Fruit fly (Drosophila melanogaster) whole organism, embryonic: Measurements from ENCODE around the gene CG32379.

Source experiments
- Bteb2 ChIP-seq: fragments of 200-800 bp; sonication (Bioruptor generic); optimal IDR thresholded peaks from 2 replicates; lab custom pipeline; 2016; ENCODE audit warnings: missing biosample characterization, missing genetic modification characterization
- CG10147 ChIP-seq: fragments of 200-800 bp; sonication (Bioruptor generic); optimal IDR thresholded peaks from 2 replicates; lab custom pipeline; 2019; ENCODE audit warnings: missing biosample characterization, mild to moderate bottlenecking, missing genetic modification characterization, moderate library complexity
- CG10366 ChIP-seq: fragments of 200-800 bp; sonication (Bioruptor generic); IDR thresholded peaks from 2 replicates; pipeline ENCODE4 v1.3.6; 2022; ENCODE audit warnings: missing biosample characterization, missing genetic modification characterization
- CG10431 ChIP-seq: fragments of 200-800 bp; sonication (Bioruptor generic); optimal IDR thresholded peaks from 3 replicates; lab custom pipeline; 2018; ENCODE audit warnings: missing biosample characterization, mild to moderate bottlenecking, missing genetic modification characterization
- CG12155 ChIP-seq: fragments of 200-800 bp; sonication (Bioruptor generic); optimal IDR thresholded peaks from 3 replicates; lab custom pipeline; 2016; ENCODE audit warnings: missing biosample characterization, missing genetic modification characterization
- CG1233 ChIP-seq: fragments of 200-800 bp; sonication (Bioruptor generic); optimal IDR thresholded peaks from 4 replicates; lab custom pipeline; 2018; ENCODE audit warnings: missing biosample characterization, mild to moderate bottlenecking, missing genetic modification characterization
- CG12744 ChIP-seq: fragments of 200-800 bp; sonication (Bioruptor generic); optimal IDR thresholded peaks from 2 replicates; lab custom pipeline; 2016; ENCODE audit warnings: missing biosample characterization, missing genetic modification characterization
- CG1529 ChIP-seq: fragments of 200-800 bp; sonication (Bioruptor generic); optimal IDR thresholded peaks from 3 replicates; lab custom pipeline; 2018; ENCODE audit warnings: missing biosample characterization, missing genetic modification characterization
- CG18476 ChIP-seq: fragments of 200-800 bp; sonication (Bioruptor generic); optimal IDR thresholded peaks from 2 replicates; lab custom pipeline; 2016; ENCODE audit warnings: missing biosample characterization, mild to moderate bottlenecking, missing genetic modification characterization
- CG2875 ChIP-seq: fragments of 200-800 bp; sonication (Bioruptor generic); optimal IDR thresholded peaks from 2 replicates; lab custom pipeline; 2017; ENCODE audit warnings: missing biosample characterization, mild to moderate bottlenecking, missing genetic modification characterization, missing genetic modification reagents
- CG31365 ChIP-seq: fragments of 200-800 bp; sonication (Bioruptor generic); optimal IDR thresholded peaks from 2 replicates; lab custom pipeline; 2018; ENCODE audit warnings: missing biosample characterization, mild to moderate bottlenecking, missing genetic modification characterization
- CG42726 ChIP-seq: fragments of 200-800 bp; sonication (Bioruptor generic); IDR thresholded peaks from 2 replicates; pipeline ENCODE4 v1.3.6; 2022; ENCODE audit warnings: missing biosample characterization, missing genetic modification characterization; ENCODE audit not compliant: partially characterized antibody
- CG4404 ChIP-seq: fragments of 200-800 bp; sonication (Bioruptor generic); IDR thresholded peaks from 2 replicates; pipeline ENCODE4 v1.3.6; 2022; ENCODE audit warnings: missing biosample characterization, missing genetic modification characterization
- CG4707 ChIP-seq: fragments of 200-800 bp; sonication (Bioruptor generic); optimal IDR thresholded peaks from 2 replicates; lab custom pipeline; 2018; ENCODE audit warnings: missing biosample characterization, mild to moderate bottlenecking, missing genetic modification characterization, moderate library complexity
- CG6683 ChIP-seq: fragments of 200-800 bp; sonication (Bioruptor generic); optimal IDR thresholded peaks from 2 replicates; lab custom pipeline; 2017; ENCODE audit warnings: missing biosample characterization, mild to moderate bottlenecking, missing genetic modification characterization, missing genetic modification reagents
- CG7357 ChIP-seq: fragments of 200-800 bp; sonication (Bioruptor generic); IDR thresholded peaks from 3 replicates; pipeline ENCODE4 v1.3.6; 2022; ENCODE audit warnings: missing biosample characterization, missing genetic modification characterization
- CG7556 ChIP-seq: fragments of 200-800 bp; sonication (Bioruptor generic); optimal IDR thresholded peaks from 2 replicates; lab custom pipeline; 2017; ENCODE audit warnings: missing biosample characterization, mild to moderate bottlenecking, missing genetic modification characterization
- CG9727 ChIP-seq: fragments of 200-800 bp; sonication (Bioruptor generic); optimal IDR thresholded peaks from 3 replicates; lab custom pipeline; 2017; ENCODE audit warnings: missing biosample characterization, mild to moderate bottlenecking, missing genetic modification characterization
- CrebB ChIP-seq: fragments of 200-800 bp; sonication (Bioruptor generic); optimal IDR thresholded peaks from 3 replicates; lab custom pipeline; 2018; ENCODE audit warnings: missing biosample characterization, mild to moderate bottlenecking, missing genetic modification characterization
- D ChIP-seq, 2 experiments: fragments of 200-800 bp in 1 of 2; fragments of >200 bp in 1 of 2; sonication (Bioruptor generic) in 1 of 2; optimal IDR thresholded peaks; 2 replicates in 1 of 2; 3 replicates in 1 of 2; lab custom pipeline; 2017; ENCODE audit warnings: mild to moderate bottlenecking in 1 of 2, missing biosample characterization in 1 of 2, missing genetic modification characterization in 1 of 2, missing genetic modification reagents in 1 of 2
- Deaf1 ChIP-seq: fragments of 200-800 bp; optimal IDR thresholded peaks from 3 replicates; lab custom pipeline; 2019; ENCODE audit warnings: missing biosample characterization, mild to moderate bottlenecking, missing genetic modification characterization, moderate library complexity
- Dek ChIP-seq: fragments of 200-800 bp; sonication (Bioruptor generic); optimal IDR thresholded peaks from 3 replicates; lab custom pipeline; 2019; ENCODE audit warnings: missing biosample characterization, mild to moderate bottlenecking, missing genetic modification characterization, moderate library complexity
- Dip3 ChIP-seq: fragments of 200-800 bp; sonication (Bioruptor generic); optimal IDR thresholded peaks from 3 replicates; lab custom pipeline; 2016; ENCODE audit warnings: missing biosample characterization, missing genetic modification characterization
- Drgx ChIP-seq: fragments of 200-800 bp; sonication (Bioruptor generic); IDR thresholded peaks from 2 replicates; pipeline ENCODE4 v1.3.6; 2022; ENCODE audit warnings: missing biosample characterization, missing genetic modification characterization
- Hey ChIP-seq: fragments of 200-800 bp; sonication (Bioruptor generic); optimal IDR thresholded peaks from 3 replicates; lab custom pipeline; 2018; ENCODE audit warnings: missing biosample characterization, mild to moderate bottlenecking, missing genetic modification characterization
- Hmr ChIP-seq: fragments of 200-800 bp; sonication (Bioruptor generic); optimal IDR thresholded peaks from 3 replicates; lab custom pipeline; 2017; ENCODE audit warnings: mild to moderate bottlenecking, missing biosample characterization, missing genetic modification reagents, missing genetic modification characterization
- Hmx ChIP-seq: fragments of 200-800 bp; sonication (Bioruptor generic); optimal IDR thresholded peaks from 2 replicates; lab custom pipeline; 2016; ENCODE audit warnings: missing biosample characterization, missing genetic modification characterization
- Hr78 ChIP-seq, 2 experiments: fragments of 200-800 bp in 1 of 2; fragments of >200 bp in 1 of 2; sonication (Bioruptor generic) in 1 of 2; optimal IDR thresholded peaks; 2 replicates each; lab custom pipeline; 2017 to 2019; ENCODE audit warnings: missing biosample characterization in 2 of 2, missing genetic modification characterization in 2 of 2, mild to moderate bottlenecking in 1 of 2, moderate library complexity in 1 of 2
- Nf-YC ChIP-seq: fragments of 200-800 bp; optimal IDR thresholded peaks from 3 replicates; lab custom pipeline; 2019; ENCODE audit warnings: missing biosample characterization, mild to moderate bottlenecking, missing genetic modification characterization, moderate library complexity
- PHDP ChIP-seq: fragments of 200-800 bp; sonication (Bioruptor generic); optimal IDR thresholded peaks from 3 replicates; lab custom pipeline; 2018; ENCODE audit warnings: missing biosample characterization, mild to moderate bottlenecking, missing genetic modification characterization, moderate library complexity
- Six4 ChIP-seq: fragments of 200-800 bp; sonication (Bioruptor generic); optimal IDR thresholded peaks from 2 replicates; lab custom pipeline; 2016; ENCODE audit warnings: missing biosample characterization, missing genetic modification characterization
- Ssrp ChIP-seq: fragments of 200-800 bp; sonication (Bioruptor generic); optimal IDR thresholded peaks from 2 replicates; lab custom pipeline; 2018; ENCODE audit warnings: missing biosample characterization, mild to moderate bottlenecking, missing genetic modification characterization, moderate library complexity
- al ChIP-seq: fragments of 200-800 bp; sonication (Bioruptor generic); IDR thresholded peaks from 2 replicates; pipeline ENCODE4 v1.3.6; 2022; ENCODE audit warnings: missing biosample characterization, missing genetic modification characterization
- bigmax ChIP-seq: fragments of 200-800 bp; sonication (Bioruptor generic); optimal IDR thresholded peaks from 2 replicates; lab custom pipeline; 2018; ENCODE audit warnings: missing biosample characterization, mild to moderate bottlenecking, missing genetic modification characterization
- bowl ChIP-seq: fragments of 200-800 bp; sonication (Bioruptor generic); IDR thresholded peaks from 2 replicates; pipeline ENCODE4 v1.3.6; 2022; ENCODE audit warnings: missing biosample characterization, missing genetic modification characterization
- caup ChIP-seq: fragments of 200-800 bp; sonication (Bioruptor generic); optimal IDR thresholded peaks from 3 replicates; lab custom pipeline; 2017; ENCODE audit warnings: missing biosample characterization, mild to moderate bottlenecking, missing genetic modification characterization, moderate library complexity; ENCODE audit not compliant: severe bottlenecking
- dati ChIP-seq: fragments of 200-800 bp; sonication (Bioruptor generic); IDR thresholded peaks from 2 replicates; pipeline ENCODE4 v1.3.6; 2022; ENCODE audit warnings: missing biosample characterization, missing genetic modification characterization
- disco-r ChIP-seq: fragments of 200-800 bp; sonication (Bioruptor generic); optimal IDR thresholded peaks from 2 replicates; lab custom pipeline; 2016; ENCODE audit warnings: missing biosample characterization, missing genetic modification characterization
- gcm2 ChIP-seq: fragments of 200-800 bp; sonication (Bioruptor generic); optimal IDR thresholded peaks from 2 replicates; lab custom pipeline; 2016; ENCODE audit warnings: missing biosample characterization, missing genetic modification characterization
- ind ChIP-seq: fragments of 200-800 bp; sonication (Bioruptor generic); optimal IDR thresholded peaks from 3 replicates; lab custom pipeline; 2016; ENCODE audit warnings: missing biosample characterization, missing genetic modification characterization
- insv ChIP-seq, 2 experiments: fragments of 200-800 bp; sonication (Bioruptor generic); optimal IDR thresholded peaks; 3 replicates each; lab custom pipeline; 2016 to 2018; ENCODE audit warnings: missing biosample characterization in 2 of 2, missing genetic modification characterization in 2 of 2
- lmd ChIP-seq: fragments of 200-800 bp; sonication (Bioruptor generic); IDR thresholded peaks from 2 replicates; pipeline ENCODE4 v1.3.6; 2022; ENCODE audit warnings: missing biosample characterization, missing genetic modification characterization
- peb ChIP-seq: fragments of 200-800 bp; sonication (Bioruptor generic); IDR thresholded peaks from 2 replicates; pipeline ENCODE4 v1.3.6; 2022; ENCODE audit warnings: missing biosample characterization, missing genetic modification characterization
- ranshi ChIP-seq: fragments of 200-800 bp; sonication (Bioruptor generic); IDR thresholded peaks from 2 replicates; pipeline ENCODE4 v1.3.6; 2022; ENCODE audit warnings: missing biosample characterization, missing genetic modification characterization
- slbo ChIP-seq: fragments of 200-800 bp; sonication (Bioruptor generic); IDR thresholded peaks from 2 replicates; pipeline ENCODE4 v1.3.6; 2022; ENCODE audit warnings: missing biosample characterization, missing genetic modification characterization
- sqz ChIP-seq: fragments of 200-800 bp; sonication (Bioruptor generic); optimal IDR thresholded peaks from 3 replicates; lab custom pipeline; 2018; ENCODE audit warnings: missing biosample characterization, mild to moderate bottlenecking, missing genetic modification characterization
- tgo ChIP-seq: fragments of 200-800 bp; sonication (Bioruptor generic); IDR thresholded peaks from 3 replicates; pipeline ENCODE4 v1.3.6; 2022; ENCODE audit warnings: missing biosample characterization, missing genetic modification characterization
- tio ChIP-seq: fragments of 200-800 bp; sonication (Bioruptor generic); optimal IDR thresholded peaks from 2 replicates; lab custom pipeline; 2017; ENCODE audit warnings: missing biosample characterization, missing genetic modification characterization, inconsistent platforms
- zfh1 ChIP-seq: fragments of 200-800 bp; sonication (Bioruptor generic); IDR thresholded peaks from 3 replicates; pipeline ENCODE4 v1.3.6; 2022; ENCODE audit warnings: missing biosample characterization, missing genetic modification characterization

CG32379 gene

DNA sequence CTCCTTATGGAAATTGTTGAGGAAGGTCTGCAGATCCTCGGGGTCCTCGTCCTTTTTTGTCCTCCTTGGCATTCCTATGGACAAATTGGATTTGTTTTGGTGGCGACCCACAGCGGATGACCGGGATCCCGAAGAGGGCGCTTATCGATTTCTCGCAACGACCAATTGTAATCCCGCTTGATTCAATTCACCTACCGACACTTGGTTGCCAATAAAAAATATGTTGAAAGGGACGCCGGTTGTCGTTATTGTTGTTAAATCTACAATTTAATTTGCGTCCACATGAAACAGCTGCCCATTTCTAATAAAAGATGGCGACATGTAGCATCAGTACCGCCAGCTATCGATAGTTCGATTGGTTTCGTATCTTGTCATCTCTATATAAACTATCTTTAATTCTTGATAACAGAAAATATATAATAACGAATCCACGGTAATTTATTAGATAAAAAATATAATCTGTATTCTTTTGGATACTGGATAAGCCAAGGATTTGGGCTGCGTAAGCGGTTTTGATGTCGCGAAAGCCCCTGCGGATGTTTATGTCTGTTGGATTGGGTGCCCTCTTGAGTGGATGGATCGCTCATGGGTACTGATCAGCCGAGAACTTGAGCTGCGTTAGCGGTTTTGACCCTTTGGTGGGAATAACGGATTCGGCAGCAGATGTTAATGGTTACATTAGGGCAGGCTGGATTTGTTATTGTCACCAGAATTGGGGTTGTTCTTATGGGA lies 39.6 kb upstream of the CG32379 start, which contains the start of gene CTCF (continued):
- TF ChIP-seq al (GFP tag; lab: Robert Waterston, UW) = no peak
- TF ChIP-seq bowl (GFP tag; lab: Robert Waterston, UW) = no peak
- peak in 1 of 2 experiments; percentile 50 for TF ChIP-seq insv (GFP tag; optimal IDR thresholded peaks at IDR 0.05; lab: Kevin White, UChicago)
- TF ChIP-seq CG10366 (GFP tag; lab: Robert Waterston, UW) = peak; percentile 42; the same call in 1 of the 2 replicates
- TF ChIP-seq Hmx (GFP tag; lab: Kevin White, UChicago) = no peak
- TF ChIP-seq lmd (GFP tag; lab: Robert Waterston, UW) = peak; percentile 52; the same call in 1 of the 2 replicates
- no peak for TF ChIP-seq Ssrp
- TF ChIP-seq CG42726 = peak; percentile 68; the same call in 1 of the 2 replicates
- no peak for TF ChIP-seq ranshi (GFP tag; lab: Robert Waterston, UW)
- no peak for TF ChIP-seq CG6683 (GFP tag; lab: Kevin White, UChicago)
- peak; percentile 4 for TF ChIP-seq ind (GFP tag; lab: Kevin White, UChicago)
- no peak for TF ChIP-seq Dek (tag; lab: Kevin White, UChicago)
- TF ChIP-seq Hr78 (GFP tag; optimal IDR thresholded peaks at IDR 0.05; lab: Kevin White, UChicago) = no peak
- TF ChIP-seq Deaf1 = no peak
- TF ChIP-seq Six4 = peak; percentile 3
- peak; percentile 30 for TF ChIP-seq CG12155 (GFP tag; lab: Kevin White, UChicago)
- TF ChIP-seq CG1529 = no peak
- TF ChIP-seq CG18476 (GFP tag; lab: Kevin White, UChicago) = no peak
- TF ChIP-seq Drgx (GFP tag; lab: Robert Waterston, UW) = peak; percentile 26; the same call in 1 of the 2 replicates
- TF ChIP-seq Dip3 = no peak
- no peak for TF ChIP-seq sqz (GFP tag; lab: Kevin White, UChicago)
- no peak for TF ChIP-seq CG31365
- TF ChIP-seq CG1233 (GFP tag; lab: Kevin White, UChicago) = peak; percentile 38
- no peak for TF ChIP-seq gcm2
- TF ChIP-seq CrebB (tag; lab: Kevin White, UChicago) = no peak
- no peak for TF ChIP-seq CG4707 (GFP tag; lab: Kevin White, UChicago)
- no peak; the same call in 1 of the 2 replicates for TF ChIP-seq slbo
- TF ChIP-seq disco-r (GFP tag; lab: Kevin White, UChicago) = no peak
- peak; percentile 5 for TF ChIP-seq Bteb2 (GFP tag; lab: Kevin White, UChicago)
- no peak for TF ChIP-seq CG7556 (GFP tag; lab: Kevin White, UChicago)
- TF ChIP-seq bigmax (GFP tag; lab: Kevin White, UChicago) = no peak
- 0 out of 3 replicates have a peak, but pooled peaks have one; percentile 32 for TF ChIP-seq zfh1
- TF ChIP-seq CG7357 (GFP tag; lab: Robert Waterston, UW) = no peak
- no peak for TF ChIP-seq CG12744 (GFP tag; lab: Kevin White, UChicago)
- peak; percentile 65 for TF ChIP-seq Nf-YC
- TF ChIP-seq Hmr (GFP tag; lab: Kevin White, UChicago) = no peak
- TF ChIP-seq dati (GFP tag; lab: Robert Waterston, UW) = no peak
- TF ChIP-seq PHDP (tag; lab: Kevin White, UChicago) = peak; percentile 28
- peak; percentile 43; the same call in 1 of the 2 replicates for TF ChIP-seq peb (GFP tag; lab: Robert Waterston, UW)
- no peak for TF ChIP-seq Hey (tag; lab: Kevin White, UChicago)
- TF ChIP-seq tio = no peak
- peak; percentile 23 for TF ChIP-seq caup
- peak; percentile 51 for TF ChIP-seq tgo
- peak; percentile 58 for TF ChIP-seq D (optimal IDR thresholded peaks at IDR 0.05; lab: Kevin White, UChicago)
- TF ChIP-seq D (GFP tag; optimal IDR thresholded peaks at IDR 0.05; lab: Kevin White, UChicago) = peak; percentile 1
- peak; percentile 32 for TF ChIP-seq CG10147
- TF ChIP-seq CG2875 (GFP tag; lab: Kevin White, UChicago) = peak; percentile 12
- TF ChIP-seq CG9727 (GFP tag; lab: Kevin White, UChicago) = peak; percentile 55
- TF ChIP-seq CG4404 (GFP tag; lab: Robert Waterston, UW) = no peak
- TF ChIP-seq CG10431 (GFP tag; lab: Kevin White, UChicago) = peak; percentile 51
